Worm (Caenorhabditis elegans): Measurements from ENCODE around the gene srw-95.

srw-95 gene

DNA sequence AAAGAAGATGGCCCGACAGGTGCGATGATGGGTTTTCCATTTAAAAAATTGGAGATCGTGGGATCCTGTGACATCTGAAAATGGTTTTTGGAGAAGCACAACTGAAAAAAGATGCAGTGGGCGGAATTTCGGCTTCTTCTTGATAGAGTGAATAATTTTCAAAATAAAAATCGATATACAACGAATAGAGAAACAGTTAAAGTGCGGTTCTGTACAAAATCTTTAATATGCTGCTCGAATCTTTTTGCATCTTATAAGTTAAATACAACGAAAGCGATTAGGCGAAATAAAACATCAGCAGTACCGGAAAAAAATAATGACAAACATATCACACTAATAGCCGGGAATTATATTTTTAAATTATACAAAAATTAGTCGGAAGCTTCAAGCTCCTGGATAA, 4.7 kb upstream of the srw-95 start, which contains the start of gene H06H21.11:
TSS of gene H06H21.11 (minus strand) at position 101 of the 400 bp plus-strand sequence.
- no peak for TF ChIP-seq ceh-9 (tag; optimal IDR thresholded peaks at IDR 0.05)
- no peak for TF ChIP-seq ztf-16 (tag; optimal IDR thresholded peaks at IDR 0.05)
- TF ChIP-seq F13H6.1 (tag; optimal IDR thresholded peaks at IDR 0.05) = no peak
- no peak for TF ChIP-seq pax-1 (tag; optimal IDR thresholded peaks at IDR 0.05)

DNA sequence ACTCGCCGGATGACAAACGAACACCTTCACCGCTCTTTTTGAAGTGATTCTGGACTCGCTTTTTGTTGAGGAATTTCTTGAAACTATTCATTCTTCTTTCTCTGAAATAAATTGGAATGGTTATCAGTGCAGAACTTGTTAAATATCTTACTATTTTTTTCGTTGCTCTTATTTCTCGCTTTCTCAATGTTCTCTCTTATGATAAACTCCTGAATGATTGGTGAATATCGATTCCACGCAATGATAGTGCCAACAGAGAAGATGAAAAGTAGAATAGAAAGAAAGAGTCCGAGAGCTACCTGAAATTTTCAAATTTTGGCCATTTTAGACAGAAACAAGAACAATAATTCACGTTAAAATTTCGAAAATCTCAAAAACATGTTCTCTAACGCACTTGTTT, 2.5 kb upstream of the srw-95 start, which contains the start of gene ubxn-6:
TSS of gene ubxn-6 (minus strand) at position 101 of the 400 bp plus-strand sequence.
- TF ChIP-seq elt-2 (tag; optimal IDR thresholded peaks at IDR 0.05) (no peak), ama-1 (optimal IDR thresholded peaks at IDR 0.05) (no peak), pqm-1 (tag; optimal IDR thresholded peaks at IDR 0.05) (no peak), T23F11.4 (GFP tag; optimal IDR thresholded peaks at IDR 0.05) (no peak), K02D7.2 (tag; optimal IDR thresholded peaks at IDR 0.05) (no peak), F13H6.1 (tag; optimal IDR thresholded peaks at IDR 0.05) (no peak), lin-11 (tag; optimal IDR thresholded peaks at IDR 0.05) (no peak), pha-2 (tag; optimal IDR thresholded peaks at IDR 0.05) (no peak), ztf-16 (tag; optimal IDR thresholded peaks at IDR 0.05) (no peak), pat-9 (tag; optimal IDR thresholded peaks at IDR 0.05) (no peak), gmeb-2 (tag; optimal IDR thresholded peaks at IDR 0.05) (no peak), ceh-6 (GFP tag; optimal IDR thresholded peaks at IDR 0.05) (no peak), hlh-13 (GFP tag; optimal IDR thresholded peaks at IDR 0.05) (no peak), hlh-8 (tag; optimal IDR thresholded peaks at IDR 0.05) (no peak), hlh-6 (tag; optimal IDR thresholded peaks at IDR 0.05) (no peak), lim-6 (tag; optimal IDR thresholded peaks at IDR 0.05) (no peak), ceh-19 (GFP tag; optimal IDR thresholded peaks at IDR 0.05) (no peak), mec-3 (tag; optimal IDR thresholded peaks at IDR 0.05; ENCODE audit: borderline replicate concordance) (no peak), hlh-30 (tag; optimal IDR thresholded peaks at IDR 0.05; ENCODE audit: insufficient read depth) (no peak), tbx-2 (tag; optimal IDR thresholded peaks at IDR 0.05) (no peak)

DNA sequence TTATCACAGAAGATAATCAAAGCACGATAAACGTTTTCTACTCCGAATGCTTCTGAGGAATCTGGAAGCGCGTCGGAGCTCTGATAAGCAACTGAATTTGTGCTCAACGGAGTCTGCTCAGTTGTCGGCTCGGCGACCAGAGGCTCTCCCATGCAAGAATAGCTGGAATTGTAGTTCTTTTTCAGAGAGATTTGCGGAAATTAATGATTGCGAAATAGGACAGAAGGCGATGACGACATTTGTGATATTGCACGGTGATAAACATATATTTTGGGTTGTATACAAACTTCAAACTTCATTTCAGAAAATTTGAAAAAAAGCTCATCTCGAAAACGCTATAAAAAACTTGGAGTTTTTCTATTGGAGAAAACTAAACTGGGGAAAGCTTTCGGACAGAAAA, 2.1 kb upstream of the srw-95 start, which contains the start of gene H06H21.37:
TSS of gene H06H21.37 (minus strand) at position 162 of the 400 bp plus-strand sequence.
- no peak for TF ChIP-seq odd-2 (tag; optimal IDR thresholded peaks at IDR 0.05)
- no peak for TF ChIP-seq eyg-1 (tag; optimal IDR thresholded peaks at IDR 0.05)
- no peak for TF ChIP-seq hlh-8 (tag; optimal IDR thresholded peaks at IDR 0.05)
- TF ChIP-seq ceh-45 (GFP tag; IDR thresholded peaks at IDR 0.05) = no peak
- no peak for TF ChIP-seq C08G9.2 (tag; optimal IDR thresholded peaks at IDR 0.05)
- no peak for TF ChIP-seq ama-1 (optimal IDR thresholded peaks at IDR 0.05)
- no peak for TF ChIP-seq ceh-34 (tag; optimal IDR thresholded peaks at IDR 0.05)
- TF ChIP-seq gmeb-2 (tag; optimal IDR thresholded peaks at IDR 0.05) = no peak
- TF ChIP-seq unc-3 (GFP tag; conservative IDR thresholded peaks at IDR 0.05) = no peak
- TF ChIP-seq unc-3 (tag; optimal IDR thresholded peaks at IDR 0.05) = no peak
- no peak for TF ChIP-seq rnt-1 (tag; optimal IDR thresholded peaks at IDR 0.05)
- TF ChIP-seq unc-86 (tag; optimal IDR thresholded peaks at IDR 0.05) = no peak
- TF ChIP-seq unc-42 (tag; optimal IDR thresholded peaks at IDR 0.05) = no peak
- no peak for TF ChIP-seq C38D4.7 (GFP tag; optimal IDR thresholded peaks at IDR 0.05)
- no peak for TF ChIP-seq ttx-3 (tag; optimal IDR thresholded peaks at IDR 0.05)
- TF ChIP-seq ceh-14 (tag; optimal IDR thresholded peaks at IDR 0.05) = no peak
- TF ChIP-seq elt-2 (tag; optimal IDR thresholded peaks at IDR 0.05) = no peak
- no peak for TF ChIP-seq ets-4 (tag; optimal IDR thresholded peaks at IDR 0.05)

DNA sequence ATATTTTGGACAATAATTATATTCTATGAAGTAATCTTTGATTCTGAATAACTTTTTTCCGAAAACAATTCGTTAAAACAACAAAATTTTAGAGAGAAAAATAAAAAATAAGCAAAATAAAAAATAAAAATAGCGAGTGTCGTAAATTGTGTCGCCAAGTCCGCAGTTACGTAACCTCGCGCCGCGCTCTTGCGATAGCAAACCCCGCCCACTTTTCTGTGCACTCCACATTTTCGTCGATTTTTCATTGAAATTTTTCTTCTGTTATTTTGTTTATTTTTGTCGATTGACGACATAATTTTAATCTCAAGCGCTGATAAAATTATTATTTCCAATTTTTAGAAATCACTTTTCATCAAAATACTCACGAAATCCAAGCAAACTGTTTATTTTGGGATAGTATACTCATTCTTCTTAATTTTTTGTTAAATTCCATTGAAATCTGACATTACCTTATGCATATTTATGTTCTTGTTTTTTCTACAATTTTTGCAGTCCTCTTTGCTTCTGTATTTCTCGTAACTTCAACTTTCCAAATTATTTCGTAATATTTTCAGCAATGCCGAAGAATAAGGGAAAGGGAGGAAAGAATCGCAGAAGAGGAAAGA, 1.4 kb upstream of the srw-95 start, which contains the start of gene eif-1.A:
TSS of gene eif-1.A (plus strand) at position 558 of the 608 bp plus-strand sequence.
- TF ChIP-seq K09A11.1 (tag; optimal IDR thresholded peaks at IDR 0.05; ENCODE audit: insufficient read depth) (peak; percentile 26), mec-3 (tag; optimal IDR thresholded peaks at IDR 0.05; ENCODE audit: borderline replicate concordance) (no peak), T23F11.4 (GFP tag; optimal IDR thresholded peaks at IDR 0.05) (no peak), ceh-31 (tag; optimal IDR thresholded peaks at IDR 0.05) (peak; percentile 37), hlh-30 (tag; optimal IDR thresholded peaks at IDR 0.05; ENCODE audit: insufficient read depth) (no peak), unc-42 (tag; optimal IDR thresholded peaks at IDR 0.05) (peak; percentile 7), elt-2 (tag; optimal IDR thresholded peaks at IDR 0.05) (peak; percentile 68), npax-4 (tag; optimal IDR thresholded peaks at IDR 0.05) (no peak), ceh-34 (tag; optimal IDR thresholded peaks at IDR 0.05) (peak; percentile 20), ceh-6 (GFP tag; optimal IDR thresholded peaks at IDR 0.05) (no peak), tbx-2 (tag; optimal IDR thresholded peaks at IDR 0.05) (peak; percentile 23), ceh-14 (tag; optimal IDR thresholded peaks at IDR 0.05) (peak; percentile 31), ceh-18 (tag; optimal IDR thresholded peaks at IDR 0.05) (peak; percentile 25), ceh-48 (tag; optimal IDR thresholded peaks at IDR 0.05) (no peak), nfya-1 (tag; optimal IDR thresholded peaks at IDR 0.05) (peak; percentile 59)
